Fruit fly (Drosophila melanogaster) S2 (cell line): ENCODE results near the gene Glt.

ENCODE experiments used
- CG8478 ChIP-seq: fragments of >200 bp; optimal IDR thresholded peaks from 2 replicates; lab custom pipeline; 2018
- CTCF ChIP-seq, 2 experiments: fragments of >200 bp; optimal IDR thresholded peaks; 2 replicates each; lab custom pipeline; 2018

DNA sequence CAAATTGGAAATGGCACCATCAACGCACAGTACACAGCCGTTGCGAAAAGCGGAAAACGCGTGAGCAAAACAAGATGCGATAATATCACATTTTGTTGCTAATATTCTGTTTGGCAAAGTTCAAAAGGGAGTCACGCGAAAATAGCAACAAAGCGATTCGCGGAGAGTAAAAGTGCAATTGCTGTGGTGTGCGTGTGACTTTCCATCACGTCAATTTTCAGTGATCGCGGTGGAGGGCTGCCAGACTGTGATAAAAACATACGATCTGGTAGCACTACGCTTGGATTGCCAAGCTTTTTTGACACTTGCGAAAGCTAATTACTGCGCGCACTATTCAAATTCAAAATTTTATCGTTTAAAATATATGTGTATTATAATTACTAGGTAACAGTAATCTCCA, 36.9 kb downstream of the Glt start, which contains the start of gene Hnf4:
- TF ChIP-seq CG8478, result no peak
- no peak for TF ChIP-seq CTCF (optimal IDR thresholded peaks at IDR 0.05; lab: Kevin White, UChicago)
